Worm (Caenorhabditis elegans) whole organism, L1 larva: ENCODE measurements around the gene D2023.3.

Experiments used
- C34B4.2 ChIP-seq: sonication (generic microtip); optimal IDR thresholded peaks from 2 replicates; lab custom pipeline; 2017; ENCODE audit warnings: mild to moderate bottlenecking, missing genetic modification characterization, missing compliant biosample characterization
- F16B12.6 ChIP-seq: fragments of 150-350 bp; optimal IDR thresholded peaks from 2 replicates; lab custom pipeline; 2014; ENCODE audit warnings: missing biosample characterization, missing genetic modification characterization
- Y116A8C.19 ChIP-seq: sonication (generic microtip); optimal IDR thresholded peaks from 2 replicates; lab custom pipeline; 2016; ENCODE audit warnings: missing compliant biosample characterization, missing genetic modification characterization, borderline replicate concordance
- ama-1 ChIP-seq: fragments of 150-350 bp; optimal IDR thresholded peaks from 2 replicates; lab custom pipeline; 2014
- blmp-1 ChIP-seq: fragments of 150-350 bp; optimal IDR thresholded peaks from 2 replicates; lab custom pipeline; 2014; ENCODE audit warnings: missing biosample characterization, missing genetic modification characterization
- ceh-8 ChIP-seq: fragments of 200-800 bp; sonication (Bioruptor generic); optimal IDR thresholded peaks from 2 replicates; lab custom pipeline; 2018; ENCODE audit warnings: mild to moderate bottlenecking, missing genetic modification characterization, moderate library complexity, missing compliant biosample characterization
- ceh-82 ChIP-seq, 3 experiments: fragments of 150-350 bp in 1 of 3; sonication (generic microtip) in 2 of 3; optimal IDR thresholded peaks; 2 replicates each; lab custom pipeline; 2014 to 2017; ENCODE audit warnings: missing biosample characterization in 3 of 3, missing genetic modification characterization in 3 of 3
- ceh-90 ChIP-seq: sonication (generic microtip); optimal IDR thresholded peaks from 2 replicates; lab custom pipeline; 2016; ENCODE audit warnings: missing genetic modification characterization, missing compliant biosample characterization
- dpl-1 ChIP-seq, 3 experiments: fragments of 150-350 bp in 2 of 3; sonication (generic microtip) in 1 of 3; optimal IDR thresholded peaks; 2 replicates each; lab custom pipeline; 2014 to 2017; ENCODE audit warnings: missing biosample characterization in 3 of 3, missing genetic modification characterization in 3 of 3, missing genetic modification reagents in 3 of 3
- efl-3 ChIP-seq: fragments of 200-800 bp; sonication (Bioruptor generic); optimal IDR thresholded peaks from 2 replicates; lab custom pipeline; 2018; ENCODE audit warnings: mild to moderate bottlenecking, missing genetic modification characterization, missing compliant biosample characterization
- egl-27 ChIP-seq, 2 experiments: fragments of 150-350 bp in 1 of 2; sonication (generic microtip); optimal IDR thresholded peaks; 3 replicates each; lab custom pipeline; 2017 to 2018; ENCODE audit warnings: missing biosample characterization in 2 of 2, missing genetic modification characterization in 2 of 2, missing genetic modification reagents in 2 of 2
- elt-2 ChIP-seq: sonication (generic microtip); optimal IDR thresholded peaks from 2 replicates; lab custom pipeline; 2016; ENCODE audit warnings: missing genetic modification characterization, mild to moderate bottlenecking, inconsistent platforms, missing compliant biosample characterization, missing genetic modification reagents
- elt-3 ChIP-seq, 6 experiments: fragments of 150-350 bp in 1 of 6; sonication (generic microtip); optimal IDR thresholded peaks; 2 replicates each; lab custom pipeline; 2017 to 2018; ENCODE audit warnings: missing biosample characterization in 6 of 6, missing genetic modification characterization in 6 of 6, inconsistent platforms in 1 of 6
- ets-5 ChIP-seq: fragments of 200-800 bp; sonication (Bioruptor generic); IDR thresholded peaks from 2 replicates; pipeline ENCODE4 v1.3.6; 2022; ENCODE audit warnings: missing genetic modification characterization, missing compliant biosample characterization
- fkh-10 ChIP-seq: sonication (generic microtip); optimal IDR thresholded peaks from 2 replicates; lab custom pipeline; 2017; ENCODE audit warnings: missing biosample characterization, missing genetic modification reagents, missing genetic modification characterization
- fkh-4 ChIP-seq: sonication (generic microtip); optimal IDR thresholded peaks from 2 replicates; lab custom pipeline; 2016; ENCODE audit warnings: missing compliant biosample characterization, missing genetic modification characterization, borderline replicate concordance
- fkh-8 ChIP-seq: sonication (generic microtip); optimal IDR thresholded peaks from 2 replicates; lab custom pipeline; 2016; ENCODE audit warnings: mild to moderate bottlenecking, missing genetic modification characterization, missing compliant biosample characterization
- grh-1 ChIP-seq: fragments of 200-800 bp; sonication (Bioruptor generic); IDR thresholded peaks from 2 replicates; pipeline ENCODE4 v1.3.6; 2022; ENCODE audit warnings: missing genetic modification reagents, missing genetic modification characterization, missing compliant biosample characterization
- hlh-4 ChIP-seq: sonication (generic microtip); optimal IDR thresholded peaks from 2 replicates; lab custom pipeline; 2016; ENCODE audit warnings: mild to moderate bottlenecking, missing genetic modification characterization, missing compliant biosample characterization
- irx-1 ChIP-seq: sonication (generic microtip); optimal IDR thresholded peaks from 2 replicates; lab custom pipeline; 2016; ENCODE audit warnings: missing genetic modification characterization, missing compliant biosample characterization
- isw-1 ChIP-seq: fragments of 200-800 bp; sonication (Bioruptor generic); IDR thresholded peaks from 2 replicates; pipeline ENCODE4 v1.3.6; 2022; ENCODE audit warnings: missing genetic modification characterization, missing compliant biosample characterization
- lin-14 ChIP-seq: fragments of 200-800 bp; sonication (Bioruptor generic); optimal IDR thresholded peaks from 2 replicates; lab custom pipeline; 2018; ENCODE audit warnings: mild to moderate bottlenecking, missing genetic modification characterization, moderate library complexity, missing compliant biosample characterization
- lin-15B ChIP-seq: fragments of 150-350 bp; sonication (generic microtip); optimal IDR thresholded peaks from 3 replicates; lab custom pipeline; 2014; ENCODE audit warnings: missing biosample characterization, missing genetic modification characterization
- lin-39 ChIP-seq: fragments of 150-350 bp; optimal IDR thresholded peaks from 2 replicates; lab custom pipeline; 2014; ENCODE audit warnings: missing biosample characterization, missing genetic modification reagents, missing genetic modification characterization
- lir-3 ChIP-seq: sonication (generic microtip); optimal IDR thresholded peaks from 2 replicates; lab custom pipeline; 2016; ENCODE audit warnings: mild to moderate bottlenecking, missing genetic modification characterization, moderate library complexity, missing compliant biosample characterization; ENCODE audit not compliant: poor library complexity
- mab-9 ChIP-seq: fragments of 200-800 bp; sonication (Bioruptor generic); IDR thresholded peaks from 2 replicates; pipeline ENCODE4 v1.3.6; 2022; ENCODE audit warnings: missing genetic modification reagents, missing genetic modification characterization, missing compliant biosample characterization
- mef-2 ChIP-seq: fragments of 150-350 bp; optimal IDR thresholded peaks from 2 replicates; lab custom pipeline; 2014; ENCODE audit warnings: missing biosample characterization, missing genetic modification characterization
- nhr-19 ChIP-seq: fragments of 200-800 bp; sonication (Bioruptor generic); conservative IDR thresholded peaks from 2 replicates; pipeline ENCODE4 v1.3.6; 2022; ENCODE audit warnings: missing genetic modification characterization, missing compliant biosample characterization
- nhr-20 ChIP-seq: sonication (generic microtip); optimal IDR thresholded peaks from 2 replicates; lab custom pipeline; 2016; ENCODE audit warnings: mild to moderate bottlenecking, missing genetic modification characterization, missing compliant biosample characterization
- nhr-237 ChIP-seq: fragments of 150-350 bp; optimal IDR thresholded peaks from 2 replicates; lab custom pipeline; 2014; ENCODE audit warnings: missing biosample characterization, missing genetic modification characterization
- nhr-71 ChIP-seq: sonication (generic microtip); optimal IDR thresholded peaks from 2 replicates; lab custom pipeline; 2016; ENCODE audit warnings: mild to moderate bottlenecking, missing genetic modification characterization, moderate library complexity, missing compliant biosample characterization
- nhr-76 ChIP-seq: sonication (generic microtip); optimal IDR thresholded peaks from 2 replicates; lab custom pipeline; 2017; ENCODE audit warnings: missing biosample characterization, missing genetic modification characterization
- nhr-77 ChIP-seq: fragments of 150-350 bp; optimal IDR thresholded peaks from 2 replicates; lab custom pipeline; 2014; ENCODE audit warnings: missing biosample characterization, missing genetic modification characterization
- nhr-84 ChIP-seq: sonication (generic microtip); optimal IDR thresholded peaks from 2 replicates; lab custom pipeline; 2017; ENCODE audit warnings: missing biosample characterization, missing genetic modification characterization
- pqm-1 ChIP-seq: sonication (generic microtip); optimal IDR thresholded peaks from 3 replicates; lab custom pipeline; 2017; ENCODE audit warnings: missing biosample characterization, missing genetic modification characterization
- rnt-1 ChIP-seq: sonication (generic microtip); optimal IDR thresholded peaks from 2 replicates; lab custom pipeline; 2016; ENCODE audit warnings: mild to moderate bottlenecking, missing genetic modification characterization, moderate library complexity, missing compliant biosample characterization
- skn-1 ChIP-seq: fragments of 150-350 bp; optimal IDR thresholded peaks from 2 replicates; lab custom pipeline; 2014; ENCODE audit warnings: missing biosample characterization, missing genetic modification characterization
- snpc-4 ChIP-seq: fragments of 150-350 bp; optimal IDR thresholded peaks from 2 replicates; lab custom pipeline; 2014; ENCODE audit warnings: missing biosample characterization, missing genetic modification characterization
- snu-23 ChIP-seq: sonication (generic microtip); optimal IDR thresholded peaks from 2 replicates; lab custom pipeline; 2016; ENCODE audit warnings: missing genetic modification characterization, missing compliant biosample characterization
- sptf-1 ChIP-seq: fragments of 150-350 bp; optimal IDR thresholded peaks from 2 replicates; lab custom pipeline; 2014; ENCODE audit warnings: missing biosample characterization, missing genetic modification characterization
- tbx-2 ChIP-seq: sonication (generic microtip); optimal IDR thresholded peaks from 2 replicates; lab custom pipeline; 2016; ENCODE audit warnings: missing genetic modification characterization, missing compliant biosample characterization
- unc-130 ChIP-seq: fragments of 150-350 bp; optimal IDR thresholded peaks from 2 replicates; lab custom pipeline; 2017; ENCODE audit warnings: missing biosample characterization, missing genetic modification characterization, inconsistent platforms
- unc-30 ChIP-seq: sonication (generic microtip); optimal IDR thresholded peaks from 2 replicates; lab custom pipeline; 2017; ENCODE audit warnings: missing biosample characterization, missing genetic modification characterization
- unc-62 ChIP-seq: fragments of 150-350 bp; optimal IDR thresholded peaks from 2 replicates; lab custom pipeline; 2014; ENCODE audit warnings: missing biosample characterization, missing genetic modification reagents, missing genetic modification characterization
- unc-86 ChIP-seq: sonication (generic microtip); optimal IDR thresholded peaks from 2 replicates; lab custom pipeline; 2016; ENCODE audit warnings: missing genetic modification characterization, missing compliant biosample characterization
- unc-98 ChIP-seq: fragments of 200-800 bp; sonication (Bioruptor generic); IDR thresholded peaks from 2 replicates; pipeline ENCODE4 v1.3.6; 2022; ENCODE audit warnings: missing genetic modification characterization, missing compliant biosample characterization
- xbp-1 ChIP-seq: sonication (generic microtip); optimal IDR thresholded peaks from 2 replicates; lab custom pipeline; 2016; ENCODE audit warnings: missing genetic modification characterization, missing compliant biosample characterization
- zag-1 ChIP-seq: fragments of 150-350 bp; optimal IDR thresholded peaks from 2 replicates; lab custom pipeline; 2014; ENCODE audit warnings: missing biosample characterization, missing genetic modification characterization
- zip-4 ChIP-seq: fragments of 200-800 bp; sonication (Bioruptor generic); optimal IDR thresholded peaks from 2 replicates; lab custom pipeline; 2018; ENCODE audit warnings: mild to moderate bottlenecking, missing genetic modification characterization, moderate library complexity, missing compliant biosample characterization
- ztf-11 ChIP-seq, 2 experiments: sonication (generic microtip); optimal IDR thresholded peaks; 2 replicates each; lab custom pipeline; 2016 to 2017; ENCODE audit warnings: missing genetic modification characterization in 2 of 2, missing biosample characterization in 1 of 2, missing compliant biosample characterization in 1 of 2
- ztf-4 ChIP-seq: fragments of 150-350 bp; optimal IDR thresholded peaks from 2 replicates; lab custom pipeline; 2014; ENCODE audit warnings: missing biosample characterization, missing genetic modification characterization

The D2023.3 gene

DNA sequence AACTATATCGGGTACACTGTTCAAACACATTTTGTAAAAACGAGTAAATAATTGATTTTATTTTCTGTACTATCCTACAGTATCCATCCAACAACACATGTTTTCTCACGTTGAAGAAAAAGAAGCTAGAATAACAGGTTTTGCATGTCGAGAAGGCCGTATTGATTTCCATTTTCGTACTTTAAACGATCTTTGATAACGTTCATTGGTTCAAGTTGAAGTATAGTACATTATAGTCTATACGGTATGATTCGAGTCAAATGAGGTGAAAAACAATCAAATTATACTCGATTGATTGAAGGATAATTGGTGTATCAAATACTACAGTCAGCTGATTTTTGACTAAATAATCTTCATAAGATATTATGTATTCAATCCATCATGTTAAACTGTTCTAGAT lies 11.3 kb downstream of the D2023.3 start (continued):
- TF ChIP-seq Y116A8C.19 (tag; lab: Kevin White, UChicago), result no peak
- no peak for TF ChIP-seq skn-1 (tag; lab: Kevin White, UChicago)
- peak; percentile 24; the same call in 1 of the 2 replicates for TF ChIP-seq grh-1
- TF ChIP-seq irx-1 (tag; lab: Kevin White, UChicago), result no peak
- TF ChIP-seq tbx-2 (tag; lab: Kevin White, UChicago), result peak; percentile 21

DNA sequence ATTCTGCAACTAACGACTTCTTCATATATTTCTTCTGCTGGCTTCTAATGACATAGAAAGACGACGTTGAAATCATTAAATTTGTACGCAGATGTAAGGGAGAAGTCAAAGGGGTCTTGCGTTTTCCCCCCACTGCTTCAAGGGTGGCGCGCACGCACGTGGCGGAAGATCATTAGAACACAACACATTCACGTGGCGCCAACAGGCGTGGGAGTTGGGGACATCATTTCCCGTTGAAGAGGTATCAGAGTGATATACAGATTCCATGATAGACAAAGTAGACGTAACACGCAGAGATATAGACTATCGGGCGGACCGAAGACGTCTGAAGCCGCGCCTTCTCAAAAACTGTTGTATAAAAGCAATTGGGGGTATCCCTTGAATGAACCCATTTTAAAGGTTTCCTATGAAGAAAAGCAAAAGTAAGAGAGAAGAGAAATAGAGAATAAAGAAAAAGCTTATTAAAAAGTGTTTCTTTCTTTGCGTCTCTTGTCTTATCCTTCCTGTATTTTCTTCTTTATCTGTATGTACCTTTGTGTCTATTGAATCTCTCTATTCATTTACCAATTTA lies 12.5 kb downstream of the D2023.3 start:
- TF ChIP-seq xbp-1 (tag; lab: Kevin White, UChicago) (peak; percentile 32), snpc-4 (tag; lab: Kevin White, UChicago) (no peak), ztf-11 (tag; optimal IDR thresholded peaks at IDR 0.05; lab: Kevin White, UChicago) (no peak), snu-23 (GFP tag; lab: Kevin White, UChicago) (peak; percentile 76), elt-3 (tag; optimal IDR thresholded peaks at IDR 0.05; lab: Kevin White, UChicago) (peak in 5 of 6 experiments; percentile 21 to 91 (median 48)), nhr-76 (tag; lab: Kevin White, UChicago) (no peak), skn-1 (tag; lab: Kevin White, UChicago) (no peak), dpl-1 (GFP tag; optimal IDR thresholded peaks at IDR 0.05; lab: Kevin White, UChicago) (no peak), lin-14 (GFP tag; lab: Kevin White, UChicago) (peak; percentile 89), zip-4 (GFP tag; lab: Kevin White, UChicago) (no peak), blmp-1 (peak; percentile 80), unc-62 (GFP tag; lab: Kevin White, UChicago) (no peak), lin-39 (tag; lab: Kevin White, UChicago) (no peak), lin-15B (tag; lab: Kevin White, UChicago) (no peak), nhr-237 (no peak), ceh-82 (tag; optimal IDR thresholded peaks at IDR 0.05; lab: Kevin White, UChicago) (no peak), elt-2 (no peak), unc-86 (tag; lab: Kevin White, UChicago) (no peak), nhr-19 (GFP tag; lab: Robert Waterston, UW) (peak; percentile 82), C34B4.2 (tag; lab: Kevin White, UChicago) (no peak), egl-27 (tag; optimal IDR thresholded peaks at IDR 0.05; lab: Kevin White, UChicago) (peak in 1 of 2 experiments; percentile 36), isw-1 (GFP tag; lab: Robert Waterston, UW) (no peak), fkh-4 (tag; lab: Kevin White, UChicago) (no peak), hlh-4 (tag; lab: Kevin White, UChicago) (no peak), ets-5 (GFP tag; lab: Robert Waterston, UW) (no peak), ama-1 (no peak), fkh-10 (GFP tag; lab: Kevin White, UChicago) (no peak), unc-30 (tag; lab: Kevin White, UChicago) (no peak), unc-98 (GFP tag; lab: Robert Waterston, UW) (no peak), lir-3 (tag; lab: Kevin White, UChicago) (peak; percentile 41), mef-2 (tag; lab: Kevin White, UChicago) (no peak), rnt-1 (tag; lab: Kevin White, UChicago) (no peak), nhr-71 (tag; lab: Kevin White, UChicago) (peak; percentile 93), irx-1 (tag; lab: Kevin White, UChicago) (peak; percentile 38), mab-9 (GFP tag; lab: Robert Waterston, UW) (peak; percentile 58; the same call in 1 of the 2 replicates), zag-1 (tag; lab: Kevin White, UChicago) (no peak), nhr-20 (tag; lab: Kevin White, UChicago) (peak; percentile 94), pqm-1 (tag; lab: Kevin White, UChicago) (no peak), nhr-77 (tag; lab: Kevin White, UChicago) (no peak), F16B12.6 (tag; lab: Kevin White, UChicago) (no peak), ztf-4 (tag; lab: Kevin White, UChicago) (no peak), ceh-8 (GFP tag; lab: Kevin White, UChicago) (no peak), ceh-90 (tag; lab: Kevin White, UChicago) (no peak), efl-3 (GFP tag; lab: Kevin White, UChicago) (no peak), nhr-84 (tag; lab: Kevin White, UChicago) (no peak), fkh-8 (tag; lab: Kevin White, UChicago) (no peak), unc-130 (tag; lab: Kevin White, UChicago) (peak; percentile 49), sptf-1 (tag; lab: Kevin White, UChicago) (no peak)
